Worm (Caenorhabditis elegans) whole organism, L4 larva: Measurements from ENCODE around the gene ncx-9.

ENCODE experiments used
- T20F7.1 ChIP-seq: fragments of 200-800 bp; sonication (Bioruptor generic); optimal IDR thresholded peaks from 2 replicates; lab custom pipeline; 2018; ENCODE audit warnings: mild to moderate bottlenecking, missing genetic modification characterization, missing compliant biosample characterization
- aha-1 ChIP-seq: fragments of 150-350 bp; peaks from one replicate; lab custom pipeline; 2014; ENCODE audit warnings: missing biosample characterization, missing genetic modification characterization
- ceh-20 ChIP-seq: fragments of 200-800 bp; sonication (Bioruptor generic); IDR thresholded peaks from 2 replicates; pipeline ENCODE4 v1.3.6; 2022; ENCODE audit warnings: missing genetic modification reagents, missing genetic modification characterization, missing compliant biosample characterization
- daf-12 ChIP-seq: fragments of 150-350 bp; optimal IDR thresholded peaks from 2 replicates; lab custom pipeline; 2014; ENCODE audit warnings: missing biosample characterization, missing genetic modification reagents, missing genetic modification characterization
- daf-19 ChIP-seq: fragments of 200-800 bp; sonication (Bioruptor generic); conservative IDR thresholded peaks from 2 replicates; pipeline ENCODE4 v1.3.6; 2022; ENCODE audit warnings: missing genetic modification characterization, missing compliant biosample characterization
- daf-8 ChIP-seq: fragments of 200-800 bp; sonication (Bioruptor generic); IDR thresholded peaks from 2 replicates; pipeline ENCODE4 v1.3.6; 2022; ENCODE audit warnings: missing genetic modification characterization, missing compliant biosample characterization
- gei-8 ChIP-seq: fragments of 200-800 bp; sonication (Bioruptor generic); optimal IDR thresholded peaks from 2 replicates; lab custom pipeline; 2018; ENCODE audit warnings: mild to moderate bottlenecking, missing genetic modification characterization, missing compliant biosample characterization
- jun-1 ChIP-seq: fragments of 150-350 bp; optimal IDR thresholded peaks from 2 replicates; lab custom pipeline; 2014; ENCODE audit warnings: missing biosample characterization, missing genetic modification reagents, missing genetic modification characterization
- lin-39 ChIP-seq: fragments of 150-350 bp; optimal IDR thresholded peaks from 2 replicates; lab custom pipeline; 2014; ENCODE audit warnings: missing biosample characterization, missing genetic modification reagents, missing genetic modification characterization
- lir-3 ChIP-seq: sonication (generic microtip); optimal IDR thresholded peaks from 2 replicates; lab custom pipeline; 2016; ENCODE audit warnings: mild to moderate bottlenecking, missing genetic modification characterization, missing compliant biosample characterization
- lsy-2 ChIP-seq, 2 experiments: fragments of 150-350 bp in 1 of 2; sonication (generic microtip) in 1 of 2; optimal IDR thresholded peaks; 2 replicates each; lab custom pipeline; 2014 to 2017; ENCODE audit warnings: missing biosample characterization in 2 of 2, missing genetic modification characterization in 2 of 2
- mdl-1 ChIP-seq, 2 experiments: fragments of 150-350 bp in 1 of 2; sonication (generic microtip) in 1 of 2; optimal IDR thresholded peaks; 2 replicates each; lab custom pipeline; 2014 to 2017; ENCODE audit warnings: missing biosample characterization in 2 of 2, missing genetic modification characterization in 2 of 2
- mxl-3 ChIP-seq: fragments of 200-800 bp; sonication (Bioruptor generic); optimal IDR thresholded peaks from 2 replicates; lab custom pipeline; 2018; ENCODE audit warnings: mild to moderate bottlenecking, missing genetic modification characterization, missing compliant biosample characterization
- nhr-111 ChIP-seq: fragments of 200-800 bp; sonication (Bioruptor generic); optimal IDR thresholded peaks from 2 replicates; lab custom pipeline; 2018; ENCODE audit warnings: mild to moderate bottlenecking, missing genetic modification characterization, missing compliant biosample characterization
- nhr-42 ChIP-seq: fragments of 200-800 bp; sonication (Bioruptor generic); IDR thresholded peaks from 2 replicates; pipeline ENCODE4 v1.3.6; 2022; ENCODE audit warnings: missing genetic modification characterization, missing compliant biosample characterization
- nhr-76 ChIP-seq: fragments of 150-350 bp; optimal IDR thresholded peaks from 2 replicates; lab custom pipeline; 2014; ENCODE audit warnings: missing biosample characterization, missing genetic modification characterization
- nhr-77 ChIP-seq: fragments of 150-350 bp; optimal IDR thresholded peaks from 2 replicates; lab custom pipeline; 2014; ENCODE audit warnings: missing biosample characterization, missing genetic modification characterization
- pha-4 ChIP-seq, 2 experiments: fragments of 150-350 bp in 1 of 2; fragments of 200-800 bp in 1 of 2; sonication (Bioruptor generic) in 1 of 2; IDR thresholded peaks in 1 of 2; optimal IDR thresholded peaks in 1 of 2; 2 replicates each; pipeline versions ENCODE4 v1.3.6 to Lab custom; 2014 to 2022; ENCODE audit warnings: missing genetic modification characterization in 2 of 2, missing genetic modification reagents in 2 of 2, missing biosample characterization in 1 of 2, missing compliant biosample characterization in 1 of 2
- set-16 ChIP-seq: fragments of 200-800 bp; sonication (Bioruptor generic); IDR thresholded peaks from 2 replicates; pipeline ENCODE4 v1.3.6; 2022; ENCODE audit warnings: missing genetic modification reagents, missing genetic modification characterization, missing compliant biosample characterization
- snpc-4 ChIP-seq: fragments of 150-350 bp; optimal IDR thresholded peaks from 2 replicates; lab custom pipeline; 2014; ENCODE audit warnings: missing biosample characterization, missing genetic modification characterization
- tag-97 ChIP-seq: fragments of 200-800 bp; sonication (Bioruptor generic); IDR thresholded peaks from 2 replicates; pipeline ENCODE4 v1.3.6; 2022; ENCODE audit warnings: missing genetic modification characterization, missing compliant biosample characterization
- unc-130 ChIP-seq: sonication (generic microtip); optimal IDR thresholded peaks from 2 replicates; lab custom pipeline; 2016; ENCODE audit warnings: missing genetic modification reagents, missing genetic modification characterization, missing compliant biosample characterization
- vab-7 ChIP-seq: fragments of 200-800 bp; sonication (Bioruptor generic); IDR thresholded peaks from 2 replicates; pipeline ENCODE4 v1.3.6; 2022; ENCODE audit warnings: missing genetic modification reagents, missing genetic modification characterization, missing compliant biosample characterization
- zag-1 ChIP-seq: fragments of 150-350 bp; optimal IDR thresholded peaks from 2 replicates; lab custom pipeline; 2014; ENCODE audit warnings: missing biosample characterization, missing genetic modification characterization
- zfp-3 ChIP-seq: fragments of 200-800 bp; sonication (Bioruptor generic); conservative IDR thresholded peaks from 2 replicates; pipeline ENCODE4 v1.3.6; 2022; ENCODE audit warnings: missing genetic modification reagents, missing genetic modification characterization, missing compliant biosample characterization

The ncx-9 gene

ce11 chrV:4960686-4961085, 34.4 kb downstream of the ncx-9 start:
- TF ChIP-seq set-16 (GFP tag; lab: Robert Waterston, UW) (peak; percentile 57), daf-12 (no peak)

ce11 chrV:4957619-4958018, 37.4 kb downstream of the ncx-9 start:
- TF ChIP-seq aha-1 (peak; percentile 94), daf-19 (GFP tag; lab: Robert Waterston, UW) (no peak)

DNA sequence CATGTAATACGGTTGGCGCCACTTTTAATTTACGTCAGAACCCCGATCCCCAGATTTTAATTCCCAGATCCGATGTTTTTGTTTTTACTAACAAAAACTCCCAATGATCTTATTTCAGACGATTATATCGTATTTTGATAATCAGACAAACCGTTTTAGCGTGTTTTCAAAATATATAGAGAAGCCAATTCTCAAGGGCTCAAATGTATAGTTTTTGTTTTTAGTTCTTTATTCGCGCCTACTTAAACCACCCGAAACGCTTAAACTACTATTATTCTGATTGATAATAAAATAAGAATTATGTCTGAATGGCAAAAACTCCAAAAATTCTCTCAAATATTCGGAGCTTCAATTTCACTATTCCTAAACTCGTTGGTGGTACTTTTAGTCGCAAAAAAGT, 38.5 kb downstream of the ncx-9 start, which contains the start of gene str-208:
Gene str-208, plus strand, starts transcription at position 301 of the 400 bp plus-strand sequence.
- peak; percentile 12 for TF ChIP-seq aha-1
- TF ChIP-seq nhr-77 (tag; lab: Kevin White, UChicago), result no peak
- no peak for TF ChIP-seq gei-8 (GFP tag; lab: Kevin White, UChicago)
- TF ChIP-seq snpc-4 (tag; lab: Kevin White, UChicago), result no peak

DNA sequence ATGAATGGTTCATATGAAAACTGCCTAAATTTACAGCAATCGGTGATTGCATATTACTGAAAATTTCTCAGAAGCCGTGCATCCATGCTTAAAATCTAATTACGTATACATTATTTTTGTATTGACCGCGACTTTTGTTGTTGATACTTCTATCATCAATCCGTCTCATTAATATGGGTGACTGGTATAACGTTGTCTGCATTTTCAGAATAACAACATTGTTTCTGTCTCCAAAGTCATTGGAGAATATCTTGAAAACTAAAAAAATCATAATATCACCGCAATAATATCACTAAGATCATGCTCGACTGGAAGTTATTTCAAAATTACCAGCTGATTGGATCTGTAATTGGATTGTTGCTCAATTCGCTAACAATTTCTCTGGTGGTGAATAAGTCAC, 43.6 kb downstream of the ncx-9 start, which contains the start of gene str-207:
Gene str-207, plus strand, starts transcription at position 301 of the 400 bp plus-strand sequence.
- TF ChIP-seq daf-19 (GFP tag; lab: Robert Waterston, UW) (no peak), nhr-76 (tag; lab: Kevin White, UChicago) (no peak), tag-97 (GFP tag; lab: Robert Waterston, UW) (no peak), nhr-111 (GFP tag; lab: Kevin White, UChicago) (no peak), unc-130 (GFP tag; lab: Kevin White, UChicago) (no peak), zag-1 (tag; lab: Kevin White, UChicago) (no peak)

DNA sequence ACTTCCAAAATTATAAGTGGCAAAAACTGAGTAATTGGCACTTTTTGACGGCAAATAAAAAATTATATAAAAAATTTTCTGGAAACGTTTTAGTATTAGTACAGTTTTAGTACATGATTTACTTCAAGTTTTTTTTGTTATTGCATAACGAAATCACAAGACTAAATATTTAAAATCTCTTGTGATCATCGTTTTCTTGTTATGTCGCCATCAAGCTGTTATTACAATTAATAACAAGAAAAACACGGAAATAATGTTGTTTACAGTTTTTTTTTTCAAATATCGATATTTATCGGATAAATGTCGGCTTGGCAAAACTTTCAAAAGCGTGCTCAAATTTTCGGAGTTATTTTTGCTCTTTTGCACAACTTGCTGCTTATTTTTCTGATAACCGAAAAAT, 46.4 kb downstream of the ncx-9 start, which contains the start of gene str-209:
Gene str-209, plus strand, starts transcription at position 301 of the 400 bp plus-strand sequence.
- TF ChIP-seq mdl-1 (tag; optimal IDR thresholded peaks at IDR 0.05; lab: Kevin White, UChicago), result no peak
- no peak for TF ChIP-seq lin-39 (tag; lab: Kevin White, UChicago)
- no peak for TF ChIP-seq vab-7
- no peak for TF ChIP-seq nhr-42 (GFP tag; lab: Robert Waterston, UW)
- no peak for TF ChIP-seq lir-3 (tag; lab: Kevin White, UChicago)
- no peak for TF ChIP-seq jun-1 (tag; lab: Kevin White, UChicago)
- TF ChIP-seq lsy-2 (tag; optimal IDR thresholded peaks at IDR 0.05; lab: Kevin White, UChicago), result no peak
- no peak for TF ChIP-seq daf-8 (GFP tag; lab: Robert Waterston, UW)
- TF ChIP-seq gei-8 (GFP tag; lab: Kevin White, UChicago), result no peak
- TF ChIP-seq, all 104 proteins: peak for 0

- no peak for TF ChIP-seq pha-4 (GFP tag; IDR thresholded peaks at IDR 0.05; lab: Robert Waterston, UW)
- no peak for TF ChIP-seq pha-4 (tag; optimal IDR thresholded peaks at IDR 0.05; lab: Kevin White, UChicago)
- TF ChIP-seq T20F7.1 (GFP tag; lab: Kevin White, UChicago), result no peak
- no peak for TF ChIP-seq ceh-20 (GFP tag; lab: Robert Waterston, UW)
- TF ChIP-seq mxl-3 (GFP tag; lab: Kevin White, UChicago), result no peak
- no peak for TF ChIP-seq zfp-3 (GFP tag; lab: Robert Waterston, UW)
These were observed 50.8 kb downstream of the ncx-9 start, which contains the start of gene str-211 for ce11 chrV:4944219-4944618. Gene str-211, minus strand, starts transcription at chrV:4944319.
